Worm (Caenorhabditis elegans) whole organism, L1 larva: Measurements from ENCODE around the gene T07F12.2.
A peak's percentile ranks its signal among the peaks of the same experiment; 100 is the strongest.

Experiments
- ceh-82 ChIP-seq, 3 experiments: fragments of 150-350 bp in 1 of 3; sonication (generic microtip) in 2 of 3; optimal IDR thresholded peaks; 2 replicates each; lab custom pipeline; 2014 to 2017; ENCODE audit warnings: missing biosample characterization in 3 of 3, missing genetic modification characterization in 3 of 3
- efl-1 ChIP-seq, 4 experiments: fragments of 150-350 bp; optimal IDR thresholded peaks in 3 of 4; peaks in 1 of 4; 1 replicate in 1 of 4; 2 replicates in 3 of 4; lab custom pipeline; 2014; ENCODE audit warnings: missing biosample characterization in 2 of 4, missing genetic modification characterization in 2 of 4, missing genetic modification reagents in 2 of 4
- elt-3 ChIP-seq, 6 experiments: fragments of 150-350 bp in 1 of 6; sonication (generic microtip); optimal IDR thresholded peaks; 2 replicates each; lab custom pipeline; 2017 to 2018; ENCODE audit warnings: missing biosample characterization in 6 of 6, missing genetic modification characterization in 6 of 6, inconsistent platforms in 1 of 6
- mdl-1 ChIP-seq, 2 experiments: fragments of 150-350 bp; optimal IDR thresholded peaks; 2 replicates each; lab custom pipeline; 2014 to 2017; ENCODE audit warnings: missing biosample characterization in 2 of 2, missing genetic modification characterization in 2 of 2, inconsistent platforms in 1 of 2
- mep-1 ChIP-seq: fragments of 150-350 bp; optimal IDR thresholded peaks from 2 replicates; lab custom pipeline; 2014; ENCODE audit warnings: missing biosample characterization, missing genetic modification characterization
- nhr-76 ChIP-seq: sonication (generic microtip); optimal IDR thresholded peaks from 2 replicates; lab custom pipeline; 2017; ENCODE audit warnings: missing biosample characterization, missing genetic modification characterization
- pag-3 ChIP-seq: sonication (generic microtip); optimal IDR thresholded peaks from 2 replicates; lab custom pipeline; 2017; ENCODE audit warnings: missing genetic modification characterization, mild to moderate bottlenecking, missing compliant biosample characterization, antibody characterized with exemption, borderline replicate concordance; ENCODE audit not compliant: insufficient read depth
- pqm-1 ChIP-seq: sonication (generic microtip); optimal IDR thresholded peaks from 3 replicates; lab custom pipeline; 2017; ENCODE audit warnings: missing biosample characterization, missing genetic modification characterization
- sptf-1 ChIP-seq: fragments of 150-350 bp; optimal IDR thresholded peaks from 2 replicates; lab custom pipeline; 2014; ENCODE audit warnings: missing biosample characterization, missing genetic modification characterization

DNA sequence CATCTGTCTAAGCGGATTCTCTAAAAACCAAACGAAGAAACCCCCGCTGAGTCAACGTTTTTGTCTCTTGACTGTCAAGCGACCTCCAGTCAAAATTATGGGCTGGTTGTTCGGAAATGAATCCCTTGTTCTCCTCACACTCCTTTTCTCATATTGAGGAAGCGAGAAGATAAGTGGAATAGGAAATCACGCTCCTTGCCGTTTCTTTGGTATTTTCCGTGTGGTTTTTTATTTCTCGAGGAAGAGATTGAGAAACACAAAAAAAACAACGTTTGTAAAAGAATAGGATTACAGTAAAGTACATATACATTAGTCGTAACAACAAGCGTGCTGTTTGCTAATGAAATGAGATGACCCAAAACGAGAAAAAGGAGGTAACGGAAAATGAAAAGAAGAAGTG is 13.1 kb upstream of the T07F12.2 start, which contains the start of gene tsp-14:
- TF ChIP-seq elt-3 (tag; optimal IDR thresholded peaks at IDR 0.05; lab: Kevin White, UChicago) (peak in 1 of 6 experiments; percentile 3), mep-1 (peak; percentile 36), mdl-1 (tag; optimal IDR thresholded peaks at IDR 0.05; lab: Kevin White, UChicago) (no peak), nhr-76 (tag; lab: Kevin White, UChicago) (no peak), sptf-1 (tag; lab: Kevin White, UChicago) (no peak), ceh-82 (tag; optimal IDR thresholded peaks at IDR 0.05; lab: Kevin White, UChicago) (no peak), pag-3 (no peak), pqm-1 (tag; lab: Kevin White, UChicago) (no peak), efl-1 (optimal IDR thresholded peaks at IDR 0.05; lab: Kevin White, UChicago) (no peak), efl-1 (GFP tag; optimal IDR thresholded peaks at IDR 0.05 in 1 of 2; lab: Kevin White, UChicago) (no peak)
